Worm (Caenorhabditis elegans) whole organism, L4 larva: Measurements from ENCODE around the gene str-146.

ENCODE experiments used
- ama-1 ChIP-seq: fragments of 150-350 bp; optimal IDR thresholded peaks from 2 replicates; lab custom pipeline; 2014; ENCODE audit warnings: inconsistent platforms, mixed read lengths
- jun-1 ChIP-seq: fragments of 150-350 bp; optimal IDR thresholded peaks from 2 replicates; lab custom pipeline; 2014; ENCODE audit warnings: missing biosample characterization, missing genetic modification reagents, missing genetic modification characterization
- lin-13 ChIP-seq: fragments of 150-350 bp; optimal IDR thresholded peaks from 2 replicates; lab custom pipeline; 2014; ENCODE audit warnings: missing biosample characterization, missing genetic modification reagents, missing genetic modification characterization
- lir-3 ChIP-seq: sonication (generic microtip); optimal IDR thresholded peaks from 2 replicates; lab custom pipeline; 2016; ENCODE audit warnings: mild to moderate bottlenecking, missing genetic modification characterization, missing compliant biosample characterization
- lsy-2 ChIP-seq, 2 experiments: fragments of 150-350 bp in 1 of 2; sonication (generic microtip) in 1 of 2; optimal IDR thresholded peaks; 2 replicates each; lab custom pipeline; 2014 to 2017; ENCODE audit warnings: missing biosample characterization in 2 of 2, missing genetic modification characterization in 2 of 2
- nhr-237 ChIP-seq: sonication (generic microtip); optimal IDR thresholded peaks from 2 replicates; lab custom pipeline; 2017; ENCODE audit warnings: missing biosample characterization, missing genetic modification characterization
- saeg-2 ChIP-seq: fragments of 200-800 bp; sonication (Bioruptor generic); IDR thresholded peaks from 2 replicates; pipeline ENCODE4 v1.3.6; 2022; ENCODE audit warnings: missing genetic modification reagents, missing genetic modification characterization, missing compliant biosample characterization
- snpc-4 ChIP-seq: fragments of 150-350 bp; optimal IDR thresholded peaks from 2 replicates; lab custom pipeline; 2014; ENCODE audit warnings: missing biosample characterization, missing genetic modification characterization
- unc-62 ChIP-seq, 3 experiments: fragments of 150-350 bp in 1 of 3; sonication (generic microtip); optimal IDR thresholded peaks in 2 of 3; peaks in 1 of 3; 1 replicate in 1 of 3; 2 replicates in 2 of 3; lab custom pipeline; 2014 to 2017; ENCODE audit warnings: missing biosample characterization in 3 of 3, missing genetic modification characterization in 3 of 3, missing genetic modification reagents in 3 of 3, missing genotype in 1 of 3
- ztf-11 ChIP-seq: fragments of 150-350 bp; optimal IDR thresholded peaks from 2 replicates; lab custom pipeline; 2014; ENCODE audit warnings: missing biosample characterization, missing genetic modification characterization

ce11 chrV:8110816-8111215 is 15.5 kb upstream of the str-146 start:
- no peak for TF ChIP-seq snpc-4 (tag; lab: Kevin White, UChicago)
- TF ChIP-seq lsy-2 (tag; optimal IDR thresholded peaks at IDR 0.05; lab: Kevin White, UChicago): no peak
- TF ChIP-seq ama-1: no peak
- no peak for TF ChIP-seq saeg-2 (GFP tag; lab: Robert Waterston, UW)
- TF ChIP-seq lin-13 (GFP tag; lab: Kevin White, UChicago): no peak
- TF ChIP-seq nhr-237 (tag; lab: Kevin White, UChicago): no peak
- no peak for TF ChIP-seq ztf-11
- no peak for TF ChIP-seq lir-3 (tag; lab: Kevin White, UChicago)
- no peak for TF ChIP-seq unc-62 (GFP tag; optimal IDR thresholded peaks at IDR 0.05 in 1 of 2; lab: Kevin White, UChicago)
- TF ChIP-seq unc-62 (tag; optimal IDR thresholded peaks at IDR 0.05; lab: Kevin White, UChicago): no peak
- no peak for TF ChIP-seq jun-1
